Fruit fly (Drosophila melanogaster) Kc167 (cell line): ENCODE data around the gene D.

Experiments used
- Myc ChIP-seq: fragments of >200 bp; optimal IDR thresholded peaks from 2 replicates; lab custom pipeline; 2017; ENCODE audit warnings: missing external identifiers
- Sin3A ChIP-seq: fragments of >200 bp; optimal IDR thresholded peaks from 2 replicates; lab custom pipeline; 2018; ENCODE audit warnings: missing external identifiers
- h ChIP-seq: fragments of >200 bp; optimal IDR thresholded peaks from 3 replicates; lab custom pipeline; 2018; ENCODE audit warnings: missing external identifiers
- insv ChIP-seq: fragments of >200 bp; optimal IDR thresholded peaks from 3 replicates; lab custom pipeline; 2018; ENCODE audit warnings: missing external identifiers
- psq ChIP-seq: fragments of >200 bp; optimal IDR thresholded peaks from 2 replicates; lab custom pipeline; 2017; ENCODE audit warnings: missing external identifiers
- ttk ChIP-seq: sonication (Bioruptor generic); optimal IDR thresholded peaks from 2 replicates; lab custom pipeline; 2017; ENCODE audit warnings: missing external identifiers

Gene D

dm6 chr3L:14177476-14178179, 792 bp downstream of the D start:
- no peak for TF ChIP-seq ttk (lab: Kevin White, UChicago)
- TF ChIP-seq psq (lab: Kevin White, UChicago): no peak

dm6 chr3L:14174197-14174596, 4.2 kb downstream of the D start:
- TF ChIP-seq Myc (no peak), Sin3A (lab: Kevin White, UChicago) (no peak), insv (lab: Kevin White, UChicago) (no peak), psq (lab: Kevin White, UChicago) (no peak), h (lab: Kevin White, UChicago) (no peak), ttk (lab: Kevin White, UChicago) (no peak)

dm6 chr3L:14173325-14173724, 5.1 kb downstream of the D start:
- TF ChIP-seq psq (lab: Kevin White, UChicago) (no peak), Sin3A (lab: Kevin White, UChicago) (no peak), ttk (lab: Kevin White, UChicago) (no peak)

- TF ChIP-seq psq (lab: Kevin White, UChicago) (no peak), insv (lab: Kevin White, UChicago) (no peak), h (lab: Kevin White, UChicago) (no peak)
Observed at dm6 chr3L:14172174-14172940, 6.1 kb downstream of the D start.

- TF ChIP-seq Myc (no peak), h (lab: Kevin White, UChicago) (no peak), insv (lab: Kevin White, UChicago) (no peak), psq (lab: Kevin White, UChicago) (no peak), Sin3A (lab: Kevin White, UChicago) (no peak), ttk (lab: Kevin White, UChicago) (no peak)
Observed at dm6 chr3L:14170531-14170930, 7.9 kb downstream of the D start.

dm6 chr3L:14167917-14168316, 10.5 kb downstream of the D start:
- TF ChIP-seq insv (lab: Kevin White, UChicago): no peak
- TF ChIP-seq Sin3A (lab: Kevin White, UChicago): no peak
- no peak for TF ChIP-seq ttk (lab: Kevin White, UChicago)
- TF ChIP-seq Myc: no peak
- TF ChIP-seq h (lab: Kevin White, UChicago): no peak

dm6 chr3L:14166271-14166670, 12.1 kb downstream of the D start:
- TF ChIP-seq ttk (lab: Kevin White, UChicago) (no peak), insv (lab: Kevin White, UChicago) (no peak), psq (lab: Kevin White, UChicago) (no peak), h (lab: Kevin White, UChicago) (no peak), Sin3A (lab: Kevin White, UChicago) (no peak), Myc (no peak)

dm6 chr3L:14161951-14162350, 16.5 kb downstream of the D start:
- TF ChIP-seq ttk (lab: Kevin White, UChicago): no peak
- TF ChIP-seq h (lab: Kevin White, UChicago): no peak
- TF ChIP-seq insv (lab: Kevin White, UChicago): no peak
- TF ChIP-seq psq (lab: Kevin White, UChicago): no peak
- no peak for TF ChIP-seq Sin3A (lab: Kevin White, UChicago)
- TF ChIP-seq Myc: no peak

- TF ChIP-seq insv (lab: Kevin White, UChicago) (no peak), psq (lab: Kevin White, UChicago) (no peak), Myc (no peak), Sin3A (lab: Kevin White, UChicago) (no peak), ttk (lab: Kevin White, UChicago) (no peak), h (lab: Kevin White, UChicago) (no peak)
Observed at dm6 chr3L:14160436-14160835, 18.0 kb downstream of the D start.

dm6 chr3L:14157919-14158541, 20.4 kb downstream of the D start:
- TF ChIP-seq Sin3A (lab: Kevin White, UChicago): no peak
- TF ChIP-seq insv (lab: Kevin White, UChicago): no peak
- TF ChIP-seq psq (lab: Kevin White, UChicago): no peak
- TF ChIP-seq ttk (lab: Kevin White, UChicago): no peak
- TF ChIP-seq Myc: no peak
- no peak for TF ChIP-seq h (lab: Kevin White, UChicago)

- TF ChIP-seq Myc (no peak), Sin3A (lab: Kevin White, UChicago) (no peak), ttk (lab: Kevin White, UChicago) (no peak), insv (lab: Kevin White, UChicago) (no peak), psq (lab: Kevin White, UChicago) (no peak), h (lab: Kevin White, UChicago) (no peak)
Observed at dm6 chr3L:14154940-14155339, 23.5 kb downstream of the D start.

- TF ChIP-seq Myc: no peak
- no peak for TF ChIP-seq h (lab: Kevin White, UChicago)
- TF ChIP-seq psq (lab: Kevin White, UChicago): no peak
- no peak for TF ChIP-seq insv (lab: Kevin White, UChicago)
- TF ChIP-seq Sin3A (lab: Kevin White, UChicago): no peak
- no peak for TF ChIP-seq ttk (lab: Kevin White, UChicago)
Observed at dm6 chr3L:14153644-14154043, 24.8 kb downstream of the D start.
